Worm (Caenorhabditis elegans): ENCODE results near the gene F48E8.4.

The F48E8.4 gene

ce11 chrIII:5442711-5443253 lies 10.6 kb upstream of the F48E8.4 start, which contains the start of the genes T24G10.2 and disl-2 (continued):
- TF ChIP-seq lin-35 (GFP tag; optimal IDR thresholded peaks at IDR 0.05) (peak in 1 of 3 experiments; percentile 27), B0336.3 (GFP tag; IDR thresholded peaks at IDR 0.05) (no peak), sea-2 (GFP tag; IDR thresholded peaks at IDR 0.05) (no peak), nhr-80 (tag; optimal IDR thresholded peaks at IDR 0.05) (no peak), B0019.2 (GFP tag; conservative IDR thresholded peaks at IDR 0.05) (no peak), Y67H2A.10 (GFP tag; conservative IDR thresholded peaks at IDR 0.05) (no peak), ceh-100 (GFP tag; IDR thresholded peaks at IDR 0.05) (no peak), Y79H2A.3 (GFP tag; conservative IDR thresholded peaks at IDR 0.05) (no peak), zim-3 (tag; optimal IDR thresholded peaks at IDR 0.05) (no peak), B0035.1 (tag; optimal IDR thresholded peaks at IDR 0.05) (no peak), Y53F4B.3 (GFP tag; IDR thresholded peaks at IDR 0.05) (no peak), lin-40 (tag; optimal IDR thresholded peaks at IDR 0.05) (no peak), egl-44 (GFP tag; IDR thresholded peaks at IDR 0.05) (no peak), T07F8.4 (tag; optimal IDR thresholded peaks at IDR 0.05) (no peak), attf-3 (GFP tag; conservative IDR thresholded peaks at IDR 0.05) (no peak), nhr-90 (tag; optimal IDR thresholded peaks at IDR 0.05) (no peak), ztf-26 (tag; optimal IDR thresholded peaks at IDR 0.05) (no peak), B0261.1 (tag; optimal IDR thresholded peaks at IDR 0.05) (no peak), ZK185.1 (tag; optimal IDR thresholded peaks at IDR 0.05; ENCODE audit: poor library complexity, severe bottlenecking) (no peak), tbx-9 (tag; optimal IDR thresholded peaks at IDR 0.05; ENCODE audit: borderline replicate concordance) (no peak), K12H6.12 (tag; optimal IDR thresholded peaks at IDR 0.05) (peak; percentile 15), nfyb-1 (GFP tag; IDR thresholded peaks at IDR 0.05) (no peak), hrde-1 (tag; optimal IDR thresholded peaks at IDR 0.05; ENCODE audit: borderline replicate concordance) (no peak), cebp-2 (GFP tag; IDR thresholded peaks at IDR 0.05) (no peak), snpc-4 (GFP tag; optimal IDR thresholded peaks at IDR 0.05) (no peak), snpc-4 (tag; optimal IDR thresholded peaks at IDR 0.05) (no peak), ceh-40 (GFP tag; IDR thresholded peaks at IDR 0.05) (no peak), athp-1 (tag; optimal IDR thresholded peaks at IDR 0.05) (no peak), lir-1 (GFP tag; conservative IDR thresholded peaks at IDR 0.05) (no peak), attf-6 (GFP tag; IDR thresholded peaks at IDR 0.05) (no peak)

DNA sequence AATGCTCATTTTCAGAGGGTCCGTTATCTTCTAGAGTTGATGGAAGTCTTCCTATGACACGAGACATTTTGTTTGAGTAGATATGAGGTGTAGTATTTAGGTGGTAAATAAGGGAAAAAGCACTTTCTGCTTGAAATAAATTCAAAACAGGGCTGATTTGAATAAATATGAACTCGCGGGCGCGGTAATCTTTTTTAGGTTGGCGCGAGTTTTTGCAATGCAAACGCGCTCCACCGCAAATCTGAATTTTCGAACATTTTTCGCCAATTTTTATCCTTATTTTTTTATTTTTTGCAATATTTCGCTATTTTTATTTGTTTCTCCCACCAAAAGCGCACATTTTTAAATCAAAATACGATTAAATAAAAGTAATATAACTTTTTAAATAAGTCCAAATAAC lies 5.2 kb upstream of the F48E8.4 start, which contains the start of gene skpt-1:
TSS of gene skpt-1 (minus strand) at position 219 of the 400 bp plus-strand sequence.
- peak; percentile 31 for TF ChIP-seq attf-5 (GFP tag; optimal IDR thresholded peaks at IDR 0.05)
- TF ChIP-seq D2030.7 (GFP tag; IDR thresholded peaks at IDR 0.05), result peak; percentile 97
- peak; percentile 90 for TF ChIP-seq ekl-4 (GFP tag; IDR thresholded peaks at IDR 0.05)
- TF ChIP-seq snpc-1.3 (tag; optimal IDR thresholded peaks at IDR 0.05; ENCODE audit: insufficient read depth), result peak; percentile 1
- TF ChIP-seq lir-1 (GFP tag; conservative IDR thresholded peaks at IDR 0.05), result peak; percentile 76; the same call in 1 of the 2 replicates
- peak; percentile 98 for TF ChIP-seq xnd-1 (tag; optimal IDR thresholded peaks at IDR 0.05)
- no peak for TF ChIP-seq lag-1 (GFP tag; IDR thresholded peaks at IDR 0.05)
- no peak for TF ChIP-seq attf-6 (GFP tag; IDR thresholded peaks at IDR 0.05)
- peak; percentile 64 for TF ChIP-seq unc-130 (GFP tag; optimal IDR thresholded peaks at IDR 0.05)
- TF ChIP-seq bed-2 (GFP tag; IDR thresholded peaks at IDR 0.05), result 0 out of 2 replicates have a peak, but pooled peaks have one; percentile 34
- peak; percentile 89 for TF ChIP-seq F33H1.4 (GFP tag; IDR thresholded peaks at IDR 0.05)
- TF ChIP-seq B0261.1 (tag; optimal IDR thresholded peaks at IDR 0.05), result no peak
- TF ChIP-seq Y67H2A.10 (GFP tag; conservative IDR thresholded peaks at IDR 0.05), result 0 out of 2 replicates have a peak, but pooled peaks have one; percentile 26
- no peak for TF ChIP-seq F22D6.2 (tag; optimal IDR thresholded peaks at IDR 0.05)
- TF ChIP-seq lsl-1 (GFP tag; optimal IDR thresholded peaks at IDR 0.05), result peak; percentile 86
- peak; percentile 87 for TF ChIP-seq snpc-3.4 (tag; optimal IDR thresholded peaks at IDR 0.05)
- peak; percentile 94 for TF ChIP-seq B0019.2 (GFP tag; conservative IDR thresholded peaks at IDR 0.05)
- peak; percentile 63 for TF ChIP-seq hmg-1.2 (GFP tag; IDR thresholded peaks at IDR 0.05)
- TF ChIP-seq madf-3 (GFP tag; IDR thresholded peaks at IDR 0.05), result peak; percentile 93
- no peak for TF ChIP-seq cebp-2 (GFP tag; IDR thresholded peaks at IDR 0.05)
- no peak for TF ChIP-seq ztf-3 (GFP tag; optimal IDR thresholded peaks at IDR 0.05)
- peak; percentile 88 for TF ChIP-seq dox-1 (GFP tag; IDR thresholded peaks at IDR 0.05)
- peak; percentile 58 for TF ChIP-seq athp-1 (tag; optimal IDR thresholded peaks at IDR 0.05)
- peak; percentile 88 for TF ChIP-seq B0336.3 (GFP tag; IDR thresholded peaks at IDR 0.05)
- peak; percentile 82 for TF ChIP-seq rcor-1 (GFP tag; IDR thresholded peaks at IDR 0.05)
